Fruit fly (Drosophila melanogaster) Kc167 (cell line): ENCODE measurements around the gene wb.

Experiments used
- Myc ChIP-seq: fragments of >200 bp; optimal IDR thresholded peaks from 2 replicates; lab custom pipeline; 2017; ENCODE audit warnings: missing external identifiers
- Sin3A ChIP-seq: fragments of >200 bp; optimal IDR thresholded peaks from 2 replicates; lab custom pipeline; 2018; ENCODE audit warnings: missing external identifiers
- h ChIP-seq: fragments of >200 bp; optimal IDR thresholded peaks from 3 replicates; lab custom pipeline; 2018; ENCODE audit warnings: missing external identifiers
- insv ChIP-seq: fragments of >200 bp; optimal IDR thresholded peaks from 3 replicates; lab custom pipeline; 2018; ENCODE audit warnings: missing external identifiers
- psq ChIP-seq: fragments of >200 bp; optimal IDR thresholded peaks from 2 replicates; lab custom pipeline; 2017; ENCODE audit warnings: missing external identifiers
- ttk ChIP-seq: sonication (Bioruptor generic); optimal IDR thresholded peaks from 2 replicates; lab custom pipeline; 2017; ENCODE audit warnings: missing external identifiers

The wb gene

dm6 chr2L:14355033-14355851, 92.4 kb downstream of the wb start, which contains the start of gene Rab14:
Gene Rab14, plus strand, starts transcription at chr2L:14355145.
- TF ChIP-seq insv (no peak), Myc (lab: Kevin White, UChicago) (no peak), psq (lab: Kevin White, UChicago) (no peak), h (no peak), Sin3A (no peak), ttk (lab: Kevin White, UChicago) (no peak)

- no peak for TF ChIP-seq Sin3A
- TF ChIP-seq Myc (lab: Kevin White, UChicago): no peak
- no peak for TF ChIP-seq psq (lab: Kevin White, UChicago)
- no peak for TF ChIP-seq insv
Observed at dm6 chr2L:14355852-14356174, 93.0 kb downstream of the wb start.

dm6 chr2L:14356279-14356678, 93.5 kb downstream of the wb start:
- TF ChIP-seq Sin3A (no peak), insv (no peak), h (no peak), ttk (lab: Kevin White, UChicago) (no peak), Myc (lab: Kevin White, UChicago) (no peak), psq (lab: Kevin White, UChicago) (no peak)

dm6 chr2L:14356793-14357372, 94.1 kb downstream of the wb start:
- TF ChIP-seq insv (no peak), Sin3A (no peak), h (no peak), Myc (lab: Kevin White, UChicago) (no peak), ttk (lab: Kevin White, UChicago) (no peak), psq (lab: Kevin White, UChicago) (no peak)

- no peak for TF ChIP-seq ttk (lab: Kevin White, UChicago)
- no peak for TF ChIP-seq psq (lab: Kevin White, UChicago)
- TF ChIP-seq insv: no peak
- TF ChIP-seq h: no peak
- TF ChIP-seq Sin3A: no peak
- TF ChIP-seq Myc (lab: Kevin White, UChicago): no peak
Observed at dm6 chr2L:14358780-14359462, 96.1 kb downstream of the wb start, which contains the start of gene Pgant35A. Gene Pgant35A, plus strand, starts transcription at chr2L:14359252.

DNA sequence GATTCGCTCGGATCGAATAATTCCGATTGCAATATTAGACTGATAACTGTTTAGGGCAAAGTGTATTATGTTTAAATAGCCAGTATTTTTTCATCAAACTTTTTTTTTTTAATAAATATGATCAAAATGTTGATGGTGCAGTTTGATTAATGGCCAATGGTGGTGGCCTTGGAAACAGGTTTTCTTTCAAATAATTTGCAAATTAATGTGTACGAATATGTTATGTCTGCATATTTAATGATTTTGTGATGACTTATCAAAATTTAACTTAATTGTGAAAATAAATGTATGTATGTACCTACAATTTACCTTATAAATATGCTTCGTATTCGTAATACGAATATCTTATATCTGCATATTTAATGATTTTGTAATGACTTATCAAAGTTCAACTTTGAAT, 98.5 kb downstream of the wb start:
- no peak for TF ChIP-seq Sin3A
- no peak for TF ChIP-seq ttk (lab: Kevin White, UChicago)
- no peak for TF ChIP-seq h
- no peak for TF ChIP-seq psq (lab: Kevin White, UChicago)
- TF ChIP-seq insv: no peak
- no peak for TF ChIP-seq Myc (lab: Kevin White, UChicago)

DNA sequence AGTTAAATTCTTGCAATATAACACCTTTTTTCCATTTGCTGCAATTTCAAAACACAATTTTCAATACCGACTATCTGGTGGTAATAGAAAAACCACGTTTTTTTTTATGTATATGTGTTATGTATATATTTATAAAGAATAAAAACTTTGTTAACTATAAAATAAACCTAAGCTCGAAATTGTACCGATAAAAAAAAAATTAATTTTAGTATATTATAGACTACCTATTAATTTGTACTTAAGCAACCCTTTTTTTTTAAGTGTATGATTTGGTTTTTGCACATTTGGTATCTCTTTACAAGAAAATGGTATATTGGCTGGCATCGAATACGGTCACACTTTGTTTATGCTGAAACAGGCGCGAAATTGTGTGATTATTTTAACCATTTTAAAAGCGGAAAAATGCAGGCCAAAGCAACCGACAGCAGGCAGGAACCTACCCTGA, 98.9 kb downstream of the wb start, which contains the start of gene spel1:
spel1 (plus strand) TSS at position 334 of the 445 bp plus-strand sequence.
- TF ChIP-seq Myc (lab: Kevin White, UChicago): no peak
- TF ChIP-seq psq (lab: Kevin White, UChicago): no peak

dm6 chr2L:14366590-14367273, 103.9 kb downstream of the wb start:
- no peak for TF ChIP-seq insv

DNA sequence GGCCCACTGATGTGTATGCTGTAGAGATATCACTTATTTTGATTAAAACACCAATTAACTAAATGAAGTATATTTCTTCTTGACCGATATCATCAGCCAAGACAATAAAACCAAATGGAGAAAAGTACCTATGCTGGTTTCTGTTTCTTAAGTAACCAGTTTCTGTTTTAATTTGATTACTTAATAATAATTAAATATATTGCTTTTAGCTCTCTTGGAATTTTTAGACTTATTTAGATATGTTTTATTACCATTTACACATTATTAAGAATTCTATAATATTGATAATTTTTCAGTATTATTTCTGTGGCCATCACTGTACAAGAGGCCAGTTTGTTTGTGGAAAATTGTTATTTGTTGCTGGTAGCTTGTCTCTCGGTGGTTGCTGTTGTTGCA, 104.4 kb downstream of the wb start:
- no peak for TF ChIP-seq ttk (lab: Kevin White, UChicago)
- no peak for TF ChIP-seq Sin3A

dm6 chr2L:14368833-14369232, 106.0 kb downstream of the wb start:
- TF ChIP-seq h: no peak
- no peak for TF ChIP-seq insv
- no peak for TF ChIP-seq Sin3A
- no peak for TF ChIP-seq psq (lab: Kevin White, UChicago)
- no peak for TF ChIP-seq ttk (lab: Kevin White, UChicago)
- no peak for TF ChIP-seq Myc (lab: Kevin White, UChicago)

- TF ChIP-seq h: no peak
- no peak for TF ChIP-seq insv
- no peak for TF ChIP-seq ttk (lab: Kevin White, UChicago)
- TF ChIP-seq Myc (lab: Kevin White, UChicago): no peak
- no peak for TF ChIP-seq psq (lab: Kevin White, UChicago)
- no peak for TF ChIP-seq Sin3A
Observed at dm6 chr2L:14369933-14370776, 107.3 kb downstream of the wb start.

dm6 chr2L:14370777-14371096, 107.9 kb downstream of the wb start:
- TF ChIP-seq psq (lab: Kevin White, UChicago) (no peak), insv (no peak), ttk (lab: Kevin White, UChicago) (no peak), Sin3A (no peak), h (no peak), Myc (lab: Kevin White, UChicago) (no peak)
